Fruit fly (Drosophila melanogaster): ENCODE results near the gene CG6178.
A peak's percentile ranks its signal among the peaks of the same experiment; 100 is the strongest.

CG6178 gene

dm6 chr3R:24151924-24152809, at the start of gene CG6178, which contains the start of gene p38a:
Gene CG6178, plus strand, starts transcription at chr3R:24152347.
Gene p38a, minus strand, starts transcription at chr3R:24152321.
- no peak for TF ChIP-seq CG8478 (optimal IDR thresholded peaks at IDR 0.05)

dm6 chr3R:24102387-24102786, 49.8 kb upstream of the CG6178 start:
- TF ChIP-seq CG8478 (optimal IDR thresholded peaks at IDR 0.05), result no peak
- no peak for TF ChIP-seq CTCF (optimal IDR thresholded peaks at IDR 0.05)

dm6 chr3R:24103708-24104107, 48.4 kb upstream of the CG6178 start:
- TF ChIP-seq CTCF (optimal IDR thresholded peaks at IDR 0.05), result no peak
- TF ChIP-seq CG8478 (optimal IDR thresholded peaks at IDR 0.05), result no peak

- TF ChIP-seq CG8478 (optimal IDR thresholded peaks at IDR 0.05), result no peak
- no peak for TF ChIP-seq CTCF (optimal IDR thresholded peaks at IDR 0.05)
Measured at dm6 chr3R:24104471-24105311, 47.5 kb upstream of the CG6178 start.

dm6 chr3R:24105312-24105902, 46.7 kb upstream of the CG6178 start, which contains the start of gene Syx1A:
Gene Syx1A, minus strand, starts transcription at chr3R:24105763.
- TF ChIP-seq CG8478 (optimal IDR thresholded peaks at IDR 0.05) (no peak), CTCF (optimal IDR thresholded peaks at IDR 0.05) (peak in 1 of 2 experiments; percentile 34)

- TF ChIP-seq CG8478 (optimal IDR thresholded peaks at IDR 0.05), result no peak
- no peak for TF ChIP-seq CTCF (optimal IDR thresholded peaks at IDR 0.05)
Measured at dm6 chr3R:24106059-24106631, 46.0 kb upstream of the CG6178 start.

- TF ChIP-seq CG8478 (optimal IDR thresholded peaks at IDR 0.05), result no peak
- no peak for TF ChIP-seq CTCF (optimal IDR thresholded peaks at IDR 0.05)
Measured at dm6 chr3R:24106879-24107441, 45.2 kb upstream of the CG6178 start, which contains the start of gene CG10694. Gene CG10694, plus strand, starts transcription at chr3R:24107391.

- TF ChIP-seq CTCF (optimal IDR thresholded peaks at IDR 0.05), result no peak
- TF ChIP-seq CG8478 (optimal IDR thresholded peaks at IDR 0.05), result no peak
Measured at dm6 chr3R:24108902-24109389, 43.2 kb upstream of the CG6178 start, which contains the start of the genes eIF4EHP and CG18428. Gene eIF4EHP, minus strand, starts transcription at chr3R:24108960. Gene CG18428, plus strand, starts transcription at chr3R:24109336.

dm6 chr3R:24112320-24113069, 39.7 kb upstream of the CG6178 start, which contains the start of gene CG13605:
Gene CG13605, minus strand, starts transcription at chr3R:24112389.
- TF ChIP-seq CTCF (optimal IDR thresholded peaks at IDR 0.05) (no peak), CG8478 (optimal IDR thresholded peaks at IDR 0.05) (no peak)

dm6 chr3R:24113070-24113385, 39.1 kb upstream of the CG6178 start, which contains the start of gene Root:
Gene Root, plus strand, starts transcription at chr3R:24113286.
- no peak for TF ChIP-seq CG8478 (optimal IDR thresholded peaks at IDR 0.05)

dm6 chr3R:24116180-24116579, 36.0 kb upstream of the CG6178 start, which contains the start of gene CG13607:
Gene CG13607, minus strand, starts transcription at chr3R:24116322.
- TF ChIP-seq CTCF (optimal IDR thresholded peaks at IDR 0.05), result no peak
- no peak for TF ChIP-seq CG8478 (optimal IDR thresholded peaks at IDR 0.05)

dm6 chr3R:24116972-24117371, 35.2 kb upstream of the CG6178 start:
- no peak for TF ChIP-seq CG8478 (optimal IDR thresholded peaks at IDR 0.05)
- no peak for TF ChIP-seq CTCF (optimal IDR thresholded peaks at IDR 0.05)

dm6 chr3R:24121669-24122068, 30.5 kb upstream of the CG6178 start:
- TF ChIP-seq CG8478 (optimal IDR thresholded peaks at IDR 0.05) (no peak), CTCF (optimal IDR thresholded peaks at IDR 0.05) (no peak)

Data from S2 (cell line).